Comparison of ENCODE assay signal across 8 worm cellular contexts in genomic region chrX:12511384-12512007, ce11.
TF ChIP-seq lines count a peak whose summit lies in the region.

No protein-coding gene starts in this region.

TF ChIP-seq in whole organism, L1 larva, 84 proteins besides CTCF, POLR2A, EP300 and RAD21 (continues in another document):
- TF ChIP-seq efl-3 (GFP tag; optimal IDR thresholded peaks at IDR 0.05; lab: Kevin White, UChicago) (peak; percentile 45), ceh-90 (tag; optimal IDR thresholded peaks at IDR 0.05; lab: Kevin White, UChicago) (no peak), fkh-8 (tag; optimal IDR thresholded peaks at IDR 0.05; lab: Kevin White, UChicago) (peak; percentile 20), elt-3 (tag; optimal IDR thresholded peaks at IDR 0.05; lab: Kevin White, UChicago) (no peak), nhr-71 (tag; optimal IDR thresholded peaks at IDR 0.05; lab: Kevin White, UChicago) (peak; percentile 11), nhr-90 (tag; optimal IDR thresholded peaks at IDR 0.05; lab: Kevin White, UChicago; ENCODE audit: poor library complexity) (peak; percentile 47), egl-13 (tag; optimal IDR thresholded peaks at IDR 0.05; lab: Kevin White, UChicago) (peak; percentile 45), rnt-1 (tag; optimal IDR thresholded peaks at IDR 0.05; lab: Kevin White, UChicago) (peak; percentile 25), lin-14 (GFP tag; optimal IDR thresholded peaks at IDR 0.05; lab: Kevin White, UChicago) (peak; percentile 74), lin-35 (GFP tag; optimal IDR thresholded peaks at IDR 0.05; lab: Kevin White, UChicago) (no peak), snu-23 (GFP tag; optimal IDR thresholded peaks at IDR 0.05; lab: Kevin White, UChicago) (peak; percentile 11)

TF ChIP-seq in whole organism, L2 larva, 48 proteins besides CTCF, POLR2A, EP300 and RAD21 (continues in another document):
- TF ChIP-seq alr-1 (tag; optimal IDR thresholded peaks at IDR 0.05; lab: Kevin White, UChicago) (no peak), lsy-2 (tag; optimal IDR thresholded peaks at IDR 0.05; lab: Kevin White, UChicago) (no peak), aly-2 (tag; optimal IDR thresholded peaks at IDR 0.05; lab: Kevin White, UChicago) (no peak), egl-27 (tag; optimal IDR thresholded peaks at IDR 0.05; lab: Kevin White, UChicago) (no peak), nhr-6 (tag; optimal IDR thresholded peaks at IDR 0.05; lab: Kevin White, UChicago) (no peak), nhr-12 (tag; optimal IDR thresholded peaks at IDR 0.05; lab: Kevin White, UChicago) (no peak), ZK546.5 (tag; optimal IDR thresholded peaks at IDR 0.05; lab: Kevin White, UChicago) (no peak), lin-11 (tag; optimal IDR thresholded peaks at IDR 0.05; lab: Kevin White, UChicago) (peak; percentile 3), nhr-23 (tag; optimal IDR thresholded peaks at IDR 0.05; lab: Kevin White, UChicago) (peak; percentile 93), ceh-16 (tag; optimal IDR thresholded peaks at IDR 0.05; lab: Kevin White, UChicago) (peak; percentile 91), sma-9 (GFP tag; optimal IDR thresholded peaks at IDR 0.05; lab: Kevin White, UChicago) (peak; percentile 76), sma-9 (tag; optimal IDR thresholded peaks at IDR 0.05; lab: Kevin White, UChicago) (no peak)

TF ChIP-seq in whole organism, L3 larva, 47 proteins besides CTCF, POLR2A, EP300 and RAD21:
- TF ChIP-seq fos-1 (tag; optimal IDR thresholded peaks at IDR 0.05; lab: Kevin White, UChicago) (no peak), elt-1 (tag; optimal IDR thresholded peaks at IDR 0.05; lab: Kevin White, UChicago) (peak; percentile 98), nhr-23 (tag; optimal IDR thresholded peaks at IDR 0.05; lab: Kevin White, UChicago) (peak; percentile 53), nhr-25 (tag; optimal IDR thresholded peaks at IDR 0.05; lab: Kevin White, UChicago) (peak; percentile 70), daf-12 (tag; optimal IDR thresholded peaks at IDR 0.05; lab: Kevin White, UChicago) (no peak)

TF ChIP-seq in whole organism, L4 larva, 104 proteins besides CTCF, POLR2A, EP300 and RAD21:
- TF ChIP-seq nhr-76 (tag; optimal IDR thresholded peaks at IDR 0.05; lab: Kevin White, UChicago) = no peak
- TF ChIP-seq hif-1 (tag; optimal IDR thresholded peaks at IDR 0.05; lab: Kevin White, UChicago) = peak in 1 of 2 experiments; percentile 48
- TF ChIP-seq mep-1 (tag; optimal IDR thresholded peaks at IDR 0.05; lab: Kevin White, UChicago) = peak; percentile 10
- peak in 1 of 2 experiments; percentile 90 for TF ChIP-seq unc-62 (GFP tag; optimal IDR thresholded peaks at IDR 0.05 in 1 of 2; lab: Kevin White, UChicago)
- no peak for TF ChIP-seq unc-62 (tag; optimal IDR thresholded peaks at IDR 0.05; lab: Kevin White, UChicago)
- TF ChIP-seq snpc-4 (tag; optimal IDR thresholded peaks at IDR 0.05; lab: Kevin White, UChicago) = no peak
- peak; percentile 93 for TF ChIP-seq aha-1 (tag; lab: Kevin White, UChicago)
- TF ChIP-seq nhr-25 (tag; optimal IDR thresholded peaks at IDR 0.05; lab: Kevin White, UChicago; ENCODE audit: borderline replicate concordance, insufficient read depth) = peak; percentile 0

TF ChIP-seq in whole organism, early embryonic, 17 proteins besides CTCF, POLR2A, EP300 and RAD21:
- no peak for TF ChIP-seq ets-7 (tag; optimal IDR thresholded peaks at IDR 0.05; lab: Kevin White, UChicago)
- peak; percentile 12 for TF ChIP-seq hmg-4 (GFP tag; optimal IDR thresholded peaks at IDR 0.05; lab: Kevin White, UChicago)

TF ChIP-seq in whole organism, late embryonic, 69 proteins besides CTCF, POLR2A, EP300 and RAD21:
- TF ChIP-seq sdc-2 (tag; optimal IDR thresholded peaks at IDR 0.05; lab: Kevin White, UChicago) = no peak
- TF ChIP-seq K09A11.1 (tag; optimal IDR thresholded peaks at IDR 0.05; lab: Kevin White, UChicago; ENCODE audit: insufficient read depth) = no peak
- TF ChIP-seq rnt-1 (tag; optimal IDR thresholded peaks at IDR 0.05; lab: Kevin White, UChicago) = peak; percentile 42
TF ChIP-seq in whole organism, late embryonic: peak in this region for 1.

TF ChIP-seq in whole organism, mixed stage, embryonic, 35 proteins besides CTCF, POLR2A, EP300 and RAD21:
- no peak for TF ChIP-seq ztf-11 (tag; optimal IDR thresholded peaks at IDR 0.05; lab: Kevin White, UChicago)
- TF ChIP-seq elt-1 (tag; optimal IDR thresholded peaks at IDR 0.05; lab: Kevin White, UChicago; ENCODE audit: borderline replicate concordance, insufficient read depth) = peak; percentile 95

TF ChIP-seq in whole organism, young adult, 124 proteins besides CTCF, POLR2A, EP300 and RAD21:
- TF ChIP-seq cebp-1 (GFP tag; IDR thresholded peaks at IDR 0.05; lab: Robert Waterston, UW) (no peak), cebp-1 (tag; optimal IDR thresholded peaks at IDR 0.05; lab: Kevin White, UChicago) (peak; percentile 1), F57A8.1 (GFP tag; optimal IDR thresholded peaks at IDR 0.05; lab: Kevin White, UChicago) (no peak), dpff-1 (tag; optimal IDR thresholded peaks at IDR 0.05; lab: Kevin White, UChicago) (no peak), fkh-3 (tag; optimal IDR thresholded peaks at IDR 0.05; lab: Kevin White, UChicago) (no peak), lin-26 (GFP tag; IDR thresholded peaks at IDR 0.05; lab: Robert Waterston, UW) (no peak), tlf-1 (GFP tag; optimal IDR thresholded peaks at IDR 0.05; lab: Kevin White, UChicago) (no peak)
